Worm (Caenorhabditis elegans): ENCODE results near the gene D2045.5.
"Not testable (repeated sequence)": the region's sequence is repeated elsewhere in the genome, so short reads cannot be mapped to it uniquely, and the experiment has no call there.

The D2045.5 gene

ce11 chrIII:10438780-10439179 lies 30.6 kb downstream of the D2045.5 start, which contains the start of gene H04D03.6:
Gene H04D03.6, minus strand, starts transcription at chrIII:10438880.
- TF ChIP-seq tbx-2 (tag; optimal IDR thresholded peaks at IDR 0.05); ces-1 (GFP tag; optimal IDR thresholded peaks at IDR 0.05); mdl-1 (tag; optimal IDR thresholded peaks at IDR 0.05): not testable (repeated sequence)

ce11 chrIII:10435938-10436842 lies 33.2 kb downstream of the D2045.5 start, which contains the start of the genes smrd-1 and enu-3.1:
Gene smrd-1, minus strand, starts transcription at chrIII:10435988.
Gene enu-3.1, plus strand, starts transcription at chrIII:10436276.
- TF ChIP-seq nhr-19 (GFP tag; conservative IDR thresholded peaks at IDR 0.05) (peak; percentile 78), snpc-4 (tag; optimal IDR thresholded peaks at IDR 0.05) (peak; percentile 13), C16A3.4 (tag; optimal IDR thresholded peaks at IDR 0.05) (peak; percentile 13), lsy-2 (tag; optimal IDR thresholded peaks at IDR 0.05) (peak; percentile 72 to 77), swsn-7 (tag; optimal IDR thresholded peaks at IDR 0.05) (peak; percentile 70), lin-14 (GFP tag; optimal IDR thresholded peaks at IDR 0.05) (peak; percentile 78), nhr-85 (tag) (peak; percentile 64), mep-1 (tag; optimal IDR thresholded peaks at IDR 0.05) (peak; percentile 42), lin-15B (tag; optimal IDR thresholded peaks at IDR 0.05) (peak; percentile 72), lin-35 (GFP tag; optimal IDR thresholded peaks at IDR 0.05) (peak; percentile 69 to 73), tbx-2 (tag; optimal IDR thresholded peaks at IDR 0.05) (peak; percentile 78), fkh-8 (tag; optimal IDR thresholded peaks at IDR 0.05) (peak; percentile 80), lin-13 (GFP tag; optimal IDR thresholded peaks at IDR 0.05) (peak; percentile 58), dpl-1 (GFP tag; optimal IDR thresholded peaks at IDR 0.05) (peak; percentile 37 to 75 (median 66)), nhr-77 (tag; optimal IDR thresholded peaks at IDR 0.05) (peak; percentile 29), ztf-11 (tag; optimal IDR thresholded peaks at IDR 0.05) (peak in 1 of 2 experiments; percentile 65), nhr-71 (tag; optimal IDR thresholded peaks at IDR 0.05) (peak; percentile 82), isw-1 (GFP tag; IDR thresholded peaks at IDR 0.05) (peak; percentile 73), blmp-1 (tag; optimal IDR thresholded peaks at IDR 0.05) (peak; percentile 26), xbp-1 (tag; optimal IDR thresholded peaks at IDR 0.05) (peak; percentile 61), unc-86 (tag; optimal IDR thresholded peaks at IDR 0.05) (peak; percentile 62), aha-1 (tag; optimal IDR thresholded peaks at IDR 0.05) (peak; percentile 25), ces-1 (GFP tag; optimal IDR thresholded peaks at IDR 0.05) (peak; percentile 92), egl-13 (tag; optimal IDR thresholded peaks at IDR 0.05) (peak; percentile 63), vab-15 (tag; optimal IDR thresholded peaks at IDR 0.05) (peak; percentile 44), nhr-47 (tag; optimal IDR thresholded peaks at IDR 0.05) (peak; percentile 84), efl-1 (optimal IDR thresholded peaks at IDR 0.05) (peak; percentile 53 to 71), efl-1 (GFP tag; optimal IDR thresholded peaks at IDR 0.05 in 1 of 2) (peak; percentile 73 to 96), unc-130 (tag; optimal IDR thresholded peaks at IDR 0.05) (peak; percentile 20), C04F5.9 (tag; optimal IDR thresholded peaks at IDR 0.05) (peak; percentile 9), lir-3 (tag; optimal IDR thresholded peaks at IDR 0.05; ENCODE audit: poor library complexity) (peak; percentile 57), mab-9 (GFP tag; IDR thresholded peaks at IDR 0.05) (peak; percentile 63), aly-2 (tag; optimal IDR thresholded peaks at IDR 0.05) (peak; percentile 28), ceh-88 (GFP tag; IDR thresholded peaks at IDR 0.05) (peak; percentile 72), F16B12.6 (tag; optimal IDR thresholded peaks at IDR 0.05) (peak; percentile 88), snu-23 (GFP tag; optimal IDR thresholded peaks at IDR 0.05) (peak; percentile 66), rnt-1 (tag; optimal IDR thresholded peaks at IDR 0.05) (peak; percentile 59), dsc-1 (tag; optimal IDR thresholded peaks at IDR 0.05) (peak; percentile 74), unc-98 (GFP tag; IDR thresholded peaks at IDR 0.05) (peak; percentile 63), ceh-82 (tag; optimal IDR thresholded peaks at IDR 0.05) (peak; percentile 41 to 65 (median 41)), irx-1 (tag; optimal IDR thresholded peaks at IDR 0.05) (peak; percentile 23), ceh-8 (GFP tag; optimal IDR thresholded peaks at IDR 0.05) (peak; percentile 93), nhr-20 (tag; optimal IDR thresholded peaks at IDR 0.05) (peak; percentile 66), nhr-90 (tag; optimal IDR thresholded peaks at IDR 0.05; ENCODE audit: poor library complexity) (peak; percentile 63), fkh-10 (GFP tag; optimal IDR thresholded peaks at IDR 0.05) (peak; percentile 82)

All from whole organism, L1 larva.